Worm (Caenorhabditis elegans): ENCODE data around the gene gbb-1.

gbb-1 gene

ce11 chrX:2960703-2961102 is 3.0 kb downstream of the gbb-1 start (continued):
- TF ChIP-seq B0019.2 (GFP tag; conservative IDR thresholded peaks at IDR 0.05) (no peak), Y53G8AR.9 (GFP tag; conservative IDR thresholded peaks at IDR 0.05) (no peak), athp-1 (tag; optimal IDR thresholded peaks at IDR 0.05) (no peak), F37B4.10 (GFP tag; IDR thresholded peaks at IDR 0.05) (no peak)

ce11 chrX:2966252-2966651 is 8.5 kb downstream of the gbb-1 start:
- peak; percentile 27 for TF ChIP-seq nhr-80 (tag; optimal IDR thresholded peaks at IDR 0.05)
- TF ChIP-seq atf-7 (tag; optimal IDR thresholded peaks at IDR 0.05) = no peak

- TF ChIP-seq dox-1 (GFP tag; IDR thresholded peaks at IDR 0.05) (peak; percentile 9; the same call in 1 of the 2 replicates), ama-1 (optimal IDR thresholded peaks at IDR 0.05) (peak; percentile 73), ama-1 (GFP tag; optimal IDR thresholded peaks at IDR 0.05) (no peak), lin-35 (GFP tag; optimal IDR thresholded peaks at IDR 0.05) (peak in 1 of 3 experiments; percentile 66), ceh-27 (GFP tag; optimal IDR thresholded peaks at IDR 0.05) (no peak), T26A5.8 (tag; optimal IDR thresholded peaks at IDR 0.05) (peak; percentile 18), F57A8.1 (GFP tag; optimal IDR thresholded peaks at IDR 0.05) (no peak), pha-4 (tag; optimal IDR thresholded peaks at IDR 0.05) (peak; percentile 51), F57C9.4 (tag; optimal IDR thresholded peaks at IDR 0.05) (no peak), ztf-6 (GFP tag; IDR thresholded peaks at IDR 0.05) (no peak)
Measured at ce11 chrX:2969447-2969989, 11.8 kb downstream of the gbb-1 start.

ce11 chrX:2970212-2970611 is 12.5 kb downstream of the gbb-1 start:
- TF ChIP-seq ama-1 (optimal IDR thresholded peaks at IDR 0.05) (peak; percentile 14), ama-1 (GFP tag; optimal IDR thresholded peaks at IDR 0.05) (no peak), Y95B8A.8 (GFP tag; IDR thresholded peaks at IDR 0.05) (peak; percentile 51; the same call in 1 of the 2 replicates), mes-4 (tag; optimal IDR thresholded peaks at IDR 0.05) (no peak), lin-26 (GFP tag; IDR thresholded peaks at IDR 0.05) (peak; percentile 8; the same call in 1 of the 2 replicates), K11D2.4 (GFP tag; IDR thresholded peaks at IDR 0.05) (peak; percentile 48; the same call in 1 of the 2 replicates), lsy-27 (tag; optimal IDR thresholded peaks at IDR 0.05; ENCODE audit: borderline replicate concordance, insufficient read depth) (no peak), lin-35 (GFP tag; optimal IDR thresholded peaks at IDR 0.05) (peak in 1 of 3 experiments; percentile 6), pbrm-1 (GFP tag; IDR thresholded peaks at IDR 0.05) (no peak), nfya-1 (tag; optimal IDR thresholded peaks at IDR 0.05; ENCODE audit: borderline replicate concordance, insufficient read depth) (no peak), let-526 (GFP tag; IDR thresholded peaks at IDR 0.05) (0 out of 2 replicates have a peak, but pooled peaks have one; percentile 27), ZK185.1 (tag; optimal IDR thresholded peaks at IDR 0.05; ENCODE audit: poor library complexity, severe bottlenecking) (peak; percentile 49), cebp-1 (GFP tag; IDR thresholded peaks at IDR 0.05) (0 out of 2 replicates have a peak, but pooled peaks have one; percentile 18), cebp-1 (tag; optimal IDR thresholded peaks at IDR 0.05) (peak; percentile 42), Y56A3A.18 (GFP tag; IDR thresholded peaks at IDR 0.05) (peak; percentile 12; the same call in 1 of the 2 replicates)

ce11 chrX:2970804-2971395 is 13.2 kb downstream of the gbb-1 start:
- peak; percentile 15 for TF ChIP-seq F23B12.7 (tag; optimal IDR thresholded peaks at IDR 0.05; ENCODE audit: insufficient read depth)
- TF ChIP-seq ceh-100 (GFP tag; IDR thresholded peaks at IDR 0.05) = no peak
- TF ChIP-seq hmg-20 (GFP tag; IDR thresholded peaks at IDR 0.05) = no peak
- TF ChIP-seq tbp1 (GFP tag; optimal IDR thresholded peaks at IDR 0.05) = peak; percentile 11
- no peak for TF ChIP-seq F49E8.2 (tag; optimal IDR thresholded peaks at IDR 0.05; ENCODE audit: insufficient read depth)
- TF ChIP-seq gei-17 (GFP tag; optimal IDR thresholded peaks at IDR 0.05) = no peak
- no peak for TF ChIP-seq ztf-22 (GFP tag; optimal IDR thresholded peaks at IDR 0.05)
- TF ChIP-seq Y79H2A.3 (GFP tag; conservative IDR thresholded peaks at IDR 0.05) = no peak
- TF ChIP-seq lsl-1 (GFP tag; optimal IDR thresholded peaks at IDR 0.05) = no peak
- TF ChIP-seq snpc-1.1 (tag; optimal IDR thresholded peaks at IDR 0.05; ENCODE audit: insufficient read depth) = no peak
- no peak for TF ChIP-seq egrh-3 (GFP tag; IDR thresholded peaks at IDR 0.05)
- TF ChIP-seq nhr-90 (tag; optimal IDR thresholded peaks at IDR 0.05) = no peak
- TF ChIP-seq mcd-1 (GFP tag; IDR thresholded peaks at IDR 0.05) = peak; percentile 8; the same call in 1 of the 2 replicates
